Fruit fly (Drosophila melanogaster) whole organism: Measurements from ENCODE around the gene CG9673.

Experiments
- CG8478 ChIP-seq: fragments of >200 bp; optimal IDR thresholded peaks from 2 replicates; lab custom pipeline; 2018; ENCODE audit warnings: inconsistent platforms
- Dll ChIP-seq: fragments of >200 bp; optimal IDR thresholded peaks from 2 replicates; lab custom pipeline; 2017

DNA sequence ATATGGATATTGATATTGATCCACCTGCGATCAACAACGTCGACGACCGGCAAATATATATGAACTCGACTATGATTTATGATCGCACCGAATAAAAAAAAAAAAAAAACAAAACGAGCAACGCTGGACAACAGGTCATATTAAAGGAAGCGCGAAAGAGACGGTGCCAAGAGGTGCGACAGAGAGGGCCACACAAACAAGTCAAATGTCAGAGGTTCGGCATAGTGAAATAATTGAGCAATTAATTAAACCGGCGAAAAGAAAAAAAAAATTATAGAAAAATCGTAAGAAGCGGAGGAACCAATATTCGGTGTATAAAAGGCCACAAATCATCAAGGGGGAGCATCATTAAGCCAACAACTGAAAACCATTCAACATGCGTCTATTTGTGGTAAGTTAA, 38.9 kb upstream of the CG9673 start, which contains the start of gene Twdlalpha:
- TF ChIP-seq Dll (lab: Kevin White, UChicago), result no peak
- TF ChIP-seq CG8478 (lab: Kevin White, UChicago), result no peak
